Worm (Caenorhabditis elegans): ENCODE results near the gene pam-1.
A peak's percentile ranks its signal among the peaks of the same experiment; 100 is the strongest.

Gene pam-1

DNA sequence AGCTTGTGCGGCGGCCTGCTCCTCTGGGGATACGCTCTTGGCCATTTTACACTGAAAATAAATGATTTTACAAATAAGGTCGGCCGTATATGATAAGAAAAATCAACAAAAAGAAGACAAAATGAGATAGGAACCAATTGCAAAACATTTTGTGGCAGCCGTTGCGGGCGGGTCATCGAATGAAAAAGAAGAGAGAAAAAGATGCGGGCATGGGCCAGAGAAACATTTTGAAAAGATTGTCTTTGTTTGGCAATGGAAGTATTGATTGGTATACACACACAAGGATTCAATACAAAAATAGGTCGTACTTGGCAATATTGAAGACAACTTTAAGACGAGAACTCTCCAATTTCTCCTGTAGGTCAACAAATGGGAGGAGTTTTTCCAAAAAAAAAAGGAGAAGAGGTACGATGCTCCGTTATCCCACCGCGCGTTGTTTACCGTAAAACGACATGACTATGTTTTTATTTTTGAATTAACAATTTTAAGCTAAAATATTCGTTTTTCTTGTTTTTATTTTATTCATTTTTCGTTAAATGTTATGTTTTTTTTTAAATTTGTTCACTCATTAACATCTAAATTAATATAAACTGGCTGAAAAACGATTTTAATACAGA, 37.9 kb downstream of the pam-1 start, which contains the start of the genes plc-4 and R05G6.4 (continued):
- TF ChIP-seq mdl-1 (tag; optimal IDR thresholded peaks at IDR 0.05) (no peak), egl-27 (tag; optimal IDR thresholded peaks at IDR 0.05) (no peak), jun-1 (tag; optimal IDR thresholded peaks at IDR 0.05) (no peak), nhr-47 (tag; optimal IDR thresholded peaks at IDR 0.05) (peak; percentile 39), nhr-71 (tag; optimal IDR thresholded peaks at IDR 0.05) (peak; percentile 70), zip-4 (GFP tag; optimal IDR thresholded peaks at IDR 0.05) (no peak), dpl-1 (GFP tag; optimal IDR thresholded peaks at IDR 0.05) (peak; percentile 37 to 59 (median 55)), nhr-237 (tag; optimal IDR thresholded peaks at IDR 0.05) (no peak), lin-15B (tag; optimal IDR thresholded peaks at IDR 0.05) (no peak), unc-30 (tag; optimal IDR thresholded peaks at IDR 0.05) (no peak), tbx-2 (tag; optimal IDR thresholded peaks at IDR 0.05) (peak; percentile 38), elt-2 (tag; optimal IDR thresholded peaks at IDR 0.05) (no peak), skn-1 (tag; optimal IDR thresholded peaks at IDR 0.05) (no peak), mef-2 (tag; optimal IDR thresholded peaks at IDR 0.05) (no peak), ama-1 (optimal IDR thresholded peaks at IDR 0.05) (no peak), lin-14 (GFP tag; optimal IDR thresholded peaks at IDR 0.05) (peak; percentile 48), lin-13 (GFP tag; optimal IDR thresholded peaks at IDR 0.05) (no peak), nhr-12 (tag; optimal IDR thresholded peaks at IDR 0.05) (no peak), nhr-76 (tag; optimal IDR thresholded peaks at IDR 0.05) (no peak), alr-1 (tag; optimal IDR thresholded peaks at IDR 0.05; ENCODE audit: borderline replicate concordance) (no peak), pax-3 (tag; optimal IDR thresholded peaks at IDR 0.05) (no peak), nhr-85 (tag) (peak; percentile 68), C34B4.2 (tag; optimal IDR thresholded peaks at IDR 0.05) (no peak), Y116A8C.19 (tag; optimal IDR thresholded peaks at IDR 0.05; ENCODE audit: borderline replicate concordance) (no peak), vab-15 (tag; optimal IDR thresholded peaks at IDR 0.05) (no peak), pag-3 (tag; optimal IDR thresholded peaks at IDR 0.05; ENCODE audit: borderline replicate concordance, insufficient read depth) (no peak), irx-1 (tag; optimal IDR thresholded peaks at IDR 0.05) (no peak), tlp-1 (tag; optimal IDR thresholded peaks at IDR 0.05) (no peak), nhr-20 (tag; optimal IDR thresholded peaks at IDR 0.05) (peak; percentile 52), nhr-84 (tag; optimal IDR thresholded peaks at IDR 0.05) (no peak), efl-1 (optimal IDR thresholded peaks at IDR 0.05) (peak; percentile 29 to 63), efl-1 (GFP tag; optimal IDR thresholded peaks at IDR 0.05 in 1 of 2) (peak; percentile 44 to 55), sup-37 (GFP tag; optimal IDR thresholded peaks at IDR 0.05) (no peak), nhr-77 (tag; optimal IDR thresholded peaks at IDR 0.05) (peak; percentile 16), efl-3 (GFP tag; optimal IDR thresholded peaks at IDR 0.05) (no peak), unc-86 (tag; optimal IDR thresholded peaks at IDR 0.05) (no peak), zag-1 (tag; optimal IDR thresholded peaks at IDR 0.05) (no peak), hlh-4 (tag; optimal IDR thresholded peaks at IDR 0.05) (no peak), ceh-63 (GFP tag; optimal IDR thresholded peaks at IDR 0.05) (no peak), egl-13 (tag; optimal IDR thresholded peaks at IDR 0.05) (no peak), sptf-1 (tag; optimal IDR thresholded peaks at IDR 0.05) (no peak), fos-1 (tag; optimal IDR thresholded peaks at IDR 0.05) (no peak), ceh-8 (GFP tag; optimal IDR thresholded peaks at IDR 0.05) (no peak), F16B12.6 (tag; optimal IDR thresholded peaks at IDR 0.05) (peak; percentile 4), ceh-90 (tag; optimal IDR thresholded peaks at IDR 0.05) (no peak), lir-3 (tag; optimal IDR thresholded peaks at IDR 0.05; ENCODE audit: poor library complexity) (no peak), xbp-1 (tag; optimal IDR thresholded peaks at IDR 0.05) (peak; percentile 42), nhr-28 (tag; optimal IDR thresholded peaks at IDR 0.05) (no peak), unc-130 (tag; optimal IDR thresholded peaks at IDR 0.05) (no peak), fkh-4 (tag; optimal IDR thresholded peaks at IDR 0.05; ENCODE audit: borderline replicate concordance) (no peak), mep-1 (tag; optimal IDR thresholded peaks at IDR 0.05) (peak; percentile 57), lsy-2 (tag; optimal IDR thresholded peaks at IDR 0.05) (peak; percentile 53 to 68), nhr-11 (tag; optimal IDR thresholded peaks at IDR 0.05) (no peak)

Data from whole organism, L1 larva.